Worm (Caenorhabditis elegans): ENCODE results near the gene ZK418.5.

- TF ChIP-seq flt-1 (GFP tag; IDR thresholded peaks at IDR 0.05), result no peak
- no peak for TF ChIP-seq klf-2 (GFP tag; conservative IDR thresholded peaks at IDR 0.05)
- TF ChIP-seq ref-1 (GFP tag; conservative IDR thresholded peaks at IDR 0.05), result no peak
- TF ChIP-seq cog-1 (tag; optimal IDR thresholded peaks at IDR 0.05), result no peak
- TF ChIP-seq med-1 (GFP tag; optimal IDR thresholded peaks at IDR 0.05; ENCODE audit: insufficient read depth), result no peak
- TF ChIP-seq T22C8.4 (GFP tag; IDR thresholded peaks at IDR 0.05), result no peak
- TF ChIP-seq tab-1 (GFP tag; IDR thresholded peaks at IDR 0.05), result no peak
- TF ChIP-seq ztf-29 (GFP tag; IDR thresholded peaks at IDR 0.05), result no peak
Observed at ce11 chrIII:7106854-7107253, 33.2 kb upstream of the ZK418.5 start.
